Worm (Caenorhabditis elegans): Measurements from ENCODE around the gene syg-1.

The syg-1 gene

DNA sequence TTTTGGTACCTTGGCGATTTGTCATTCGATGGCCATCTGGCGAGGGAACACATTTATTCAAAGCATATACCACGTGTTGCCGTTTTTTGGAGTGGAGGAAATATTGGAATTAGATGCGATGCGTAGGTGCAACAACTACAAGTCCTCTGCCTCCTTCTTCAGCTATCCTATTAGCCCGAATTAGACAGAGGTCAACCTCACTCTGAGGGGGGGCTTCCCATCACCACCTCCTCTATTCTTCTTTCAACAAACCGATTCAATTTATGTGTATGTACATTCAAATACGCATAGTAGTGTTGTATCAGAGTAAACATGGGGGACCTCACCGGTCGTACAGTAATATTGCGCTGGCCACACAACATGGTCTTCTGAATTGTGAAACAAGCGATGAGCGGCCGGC is 17.3 kb downstream of the syg-1 start:
- TF ChIP-seq egl-27 (tag; optimal IDR thresholded peaks at IDR 0.05) (no peak), grh-1 (GFP tag; IDR thresholded peaks at IDR 0.05) (no peak), nhr-12 (tag; optimal IDR thresholded peaks at IDR 0.05) (no peak), lin-14 (GFP tag; optimal IDR thresholded peaks at IDR 0.05) (peak; percentile 4), efl-1 (optimal IDR thresholded peaks at IDR 0.05) (no peak), efl-1 (GFP tag; optimal IDR thresholded peaks at IDR 0.05 in 1 of 2) (no peak), ceh-8 (GFP tag; optimal IDR thresholded peaks at IDR 0.05) (peak; percentile 25), C34B4.2 (tag; optimal IDR thresholded peaks at IDR 0.05) (no peak)

DNA sequence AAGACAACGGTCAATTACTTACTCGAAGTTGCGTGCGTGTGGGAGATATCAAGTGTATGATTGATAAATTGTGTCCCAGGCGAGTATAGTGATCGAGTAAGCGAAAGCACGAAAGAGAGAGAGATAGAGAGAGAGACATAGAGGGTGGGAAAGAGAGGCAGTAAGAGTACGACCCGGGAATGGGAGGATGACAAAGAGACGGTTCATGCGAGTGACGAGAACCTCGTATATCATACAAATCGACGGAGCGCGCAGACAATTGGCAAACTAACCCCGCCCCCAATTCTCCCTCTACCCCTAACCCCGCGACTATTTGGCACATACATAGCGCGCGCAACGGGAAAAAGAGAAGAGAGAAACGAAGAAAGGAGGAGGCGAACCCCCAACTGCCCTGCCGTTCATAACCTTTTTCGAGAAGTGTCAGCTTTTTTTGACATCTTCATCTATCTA is 19.2 kb downstream of the syg-1 start, which contains the start of gene rabr-1:
Gene rabr-1, plus strand, starts transcription at position 316 of the 450 bp plus-strand sequence.
- TF ChIP-seq nhr-77 (tag; optimal IDR thresholded peaks at IDR 0.05) (peak; percentile 22), blmp-1 (tag; optimal IDR thresholded peaks at IDR 0.05) (peak; percentile 89), elt-2 (tag; optimal IDR thresholded peaks at IDR 0.05) (no peak), dpl-1 (GFP tag; optimal IDR thresholded peaks at IDR 0.05) (peak in 1 of 3 experiments; percentile 1), fos-1 (tag; optimal IDR thresholded peaks at IDR 0.05) (no peak), unc-62 (GFP tag; optimal IDR thresholded peaks at IDR 0.05) (no peak), ceh-8 (GFP tag; optimal IDR thresholded peaks at IDR 0.05) (no peak), aly-2 (tag; optimal IDR thresholded peaks at IDR 0.05) (no peak), alr-1 (tag; optimal IDR thresholded peaks at IDR 0.05; ENCODE audit: borderline replicate concordance) (no peak), nhr-28 (tag; optimal IDR thresholded peaks at IDR 0.05) (no peak), sox-4 (tag; optimal IDR thresholded peaks at IDR 0.05) (no peak), grh-1 (GFP tag; IDR thresholded peaks at IDR 0.05) (peak; percentile 47), nhr-20 (tag; optimal IDR thresholded peaks at IDR 0.05) (peak; percentile 73), vab-15 (tag; optimal IDR thresholded peaks at IDR 0.05) (peak; percentile 24), hlh-17 (GFP tag; optimal IDR thresholded peaks at IDR 0.05; ENCODE audit: borderline replicate concordance) (no peak), ama-1 (optimal IDR thresholded peaks at IDR 0.05) (no peak), efl-3 (GFP tag; optimal IDR thresholded peaks at IDR 0.05) (no peak), dsc-1 (tag; optimal IDR thresholded peaks at IDR 0.05) (no peak), snu-23 (GFP tag; optimal IDR thresholded peaks at IDR 0.05) (peak; percentile 75), ceh-82 (tag; optimal IDR thresholded peaks at IDR 0.05) (peak in 1 of 3 experiments; percentile 6), nhr-71 (tag; optimal IDR thresholded peaks at IDR 0.05) (peak; percentile 62), ztf-4 (tag; optimal IDR thresholded peaks at IDR 0.05) (no peak), mep-1 (tag; optimal IDR thresholded peaks at IDR 0.05) (peak; percentile 41), lin-13 (GFP tag; optimal IDR thresholded peaks at IDR 0.05) (no peak), isw-1 (GFP tag; IDR thresholded peaks at IDR 0.05) (no peak), C16A3.4 (tag; optimal IDR thresholded peaks at IDR 0.05) (peak; percentile 33), unc-86 (tag; optimal IDR thresholded peaks at IDR 0.05) (no peak), C04F5.9 (tag; optimal IDR thresholded peaks at IDR 0.05) (no peak), egl-13 (tag; optimal IDR thresholded peaks at IDR 0.05) (no peak), unc-130 (tag; optimal IDR thresholded peaks at IDR 0.05) (peak; percentile 69), nhr-85 (tag) (peak; percentile 97), hlh-4 (tag; optimal IDR thresholded peaks at IDR 0.05) (no peak), Y116A8C.19 (tag; optimal IDR thresholded peaks at IDR 0.05; ENCODE audit: borderline replicate concordance) (no peak), nhr-47 (tag; optimal IDR thresholded peaks at IDR 0.05) (peak; percentile 43), unc-98 (GFP tag; IDR thresholded peaks at IDR 0.05) (no peak), unc-30 (tag; optimal IDR thresholded peaks at IDR 0.05) (no peak), rnt-1 (tag; optimal IDR thresholded peaks at IDR 0.05) (peak; percentile 32), tbx-2 (tag; optimal IDR thresholded peaks at IDR 0.05) (peak; percentile 61), elt-3 (tag; optimal IDR thresholded peaks at IDR 0.05) (peak in 4 of 6 experiments; percentile 47 to 85 (median 62)), aha-1 (tag; optimal IDR thresholded peaks at IDR 0.05) (no peak), swsn-7 (tag; optimal IDR thresholded peaks at IDR 0.05) (peak; percentile 18), snpc-4 (tag; optimal IDR thresholded peaks at IDR 0.05) (no peak), nhr-90 (tag; optimal IDR thresholded peaks at IDR 0.05; ENCODE audit: poor library complexity) (peak; percentile 46), nhr-11 (tag; optimal IDR thresholded peaks at IDR 0.05) (no peak), efl-1 (optimal IDR thresholded peaks at IDR 0.05) (peak in 1 of 2 experiments; percentile 33), efl-1 (GFP tag; optimal IDR thresholded peaks at IDR 0.05 in 1 of 2) (no peak), mab-9 (GFP tag; IDR thresholded peaks at IDR 0.05) (no peak)
